Fruit fly (Drosophila melanogaster): ENCODE measurements around the gene Amt.

Gene Amt

DNA sequence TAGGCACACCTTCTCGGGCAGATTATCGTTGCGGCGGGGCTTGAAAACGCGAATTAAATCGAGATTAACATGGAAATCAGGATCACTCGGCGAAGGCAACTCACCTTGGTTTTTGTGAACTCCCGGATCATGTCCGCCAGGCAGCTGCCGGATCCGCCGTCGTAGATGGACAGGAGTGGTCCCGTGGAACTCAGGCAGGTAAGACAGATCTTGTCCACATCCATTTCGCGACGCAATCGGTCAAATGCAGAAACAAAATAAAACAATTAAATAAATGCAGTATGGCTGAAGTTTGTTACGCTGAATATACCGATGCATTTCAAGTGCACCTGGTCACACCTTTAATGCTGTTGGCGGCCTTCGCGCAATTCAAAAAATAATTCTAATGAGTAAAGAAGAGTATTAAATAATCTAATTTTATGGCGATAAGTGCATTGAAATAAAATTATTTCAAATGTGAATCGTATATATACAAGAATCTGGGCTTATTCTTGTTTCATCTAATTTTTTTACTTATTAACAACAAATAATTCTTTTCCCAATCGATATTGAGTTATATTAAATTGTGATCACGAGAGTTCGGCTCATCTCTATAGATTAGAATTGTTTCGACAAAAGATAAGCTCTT lies 35.5 kb downstream of the Amt start, which contains the start of the genes CG6654 and CG4210 (continued):
- TF ChIP-seq CG7963 (GFP tag; IDR thresholded peaks at IDR 0.05; ENCODE audit: partially characterized antibody) = no peak
- no peak for TF ChIP-seq TFAM (GFP tag; optimal IDR thresholded peaks at IDR 0.05)
- peak; percentile 57 for TF ChIP-seq Med (GFP tag)
- TF ChIP-seq Nf-YA (GFP tag; IDR thresholded peaks at IDR 0.05) = no peak
- no peak for TF ChIP-seq slp2 (GFP tag; optimal IDR thresholded peaks at IDR 0.05)
- peak; percentile 56 for TF ChIP-seq nmo (GFP tag; optimal IDR thresholded peaks at IDR 0.05)
- peak; percentile 10; the same call in 1 of the 2 replicates for TF ChIP-seq CG32532 (GFP tag; IDR thresholded peaks at IDR 0.05)
- TF ChIP-seq Ada2b (GFP tag; IDR thresholded peaks at IDR 0.05) = no peak
- peak; percentile 22 for TF ChIP-seq CG18262 (tag; optimal IDR thresholded peaks at IDR 0.05)
- TF ChIP-seq CG3065 (GFP tag; optimal IDR thresholded peaks at IDR 0.05) = no peak
- TF ChIP-seq ara (GFP tag; IDR thresholded peaks at IDR 0.05) = no peak
- TF ChIP-seq Hr39 (optimal IDR thresholded peaks at IDR 0.05) = no peak
- TF ChIP-seq CG8924 (tag; optimal IDR thresholded peaks at IDR 0.05) = peak; percentile 6
- no peak for TF ChIP-seq Rx (GFP tag; IDR thresholded peaks at IDR 0.05)
- no peak for TF ChIP-seq CG1832 (GFP tag; optimal IDR thresholded peaks at IDR 0.05)
- no peak for TF ChIP-seq CG7987 (GFP tag; optimal IDR thresholded peaks at IDR 0.05)
- peak; percentile 39 for TF ChIP-seq hbn (GFP tag; IDR thresholded peaks at IDR 0.05; ENCODE audit: partially characterized antibody)
- no peak for TF ChIP-seq eve (GFP tag; optimal IDR thresholded peaks at IDR 0.05)
- no peak for TF ChIP-seq CG15073 (GFP tag; optimal IDR thresholded peaks at IDR 0.05)
- TF ChIP-seq CG14441 (GFP tag; IDR thresholded peaks at IDR 0.05) = no peak
- no peak for TF ChIP-seq dimm (GFP tag; IDR thresholded peaks at IDR 0.05)
- TF ChIP-seq sisA (GFP tag; IDR thresholded peaks at IDR 0.05) = no peak
- TF ChIP-seq CG12219 (GFP tag; optimal IDR thresholded peaks at IDR 0.05) = no peak
- TF ChIP-seq Bgb (GFP tag; IDR thresholded peaks at IDR 0.05; ENCODE audit: partially characterized antibody) = peak; percentile 59
- no peak for TF ChIP-seq CG30431 (GFP tag; optimal IDR thresholded peaks at IDR 0.05)
- TF ChIP-seq CG9797 (GFP tag; optimal IDR thresholded peaks at IDR 0.05) = peak; percentile 84
- no peak for TF ChIP-seq chn (GFP tag; optimal IDR thresholded peaks at IDR 0.05)
- TF ChIP-seq pnt (GFP tag; optimal IDR thresholded peaks at IDR 0.05) = no peak
- TF ChIP-seq CG17359 (tag; optimal IDR thresholded peaks at IDR 0.05) = no peak
- no peak for TF ChIP-seq Rfx (GFP tag; IDR thresholded peaks at IDR 0.05)
- TF ChIP-seq psq (GFP tag; optimal IDR thresholded peaks at IDR 0.05) = no peak
- TF ChIP-seq Dref (GFP tag; IDR thresholded peaks at IDR 0.05) = no peak
- no peak for TF ChIP-seq CG12299 (tag; optimal IDR thresholded peaks at IDR 0.05)
- no peak for TF ChIP-seq lbe (GFP tag; optimal IDR thresholded peaks at IDR 0.05)
- no peak for TF ChIP-seq rib (GFP tag; IDR thresholded peaks at IDR 0.05)
- TF ChIP-seq ATbp (GFP tag; optimal IDR thresholded peaks at IDR 0.05) = no peak
- no peak for TF ChIP-seq nom (GFP tag; optimal IDR thresholded peaks at IDR 0.05)
- no peak for TF ChIP-seq en (GFP tag; optimal IDR thresholded peaks at IDR 0.05)
- peak; percentile 38 for TF ChIP-seq ftz-f1 (GFP tag; optimal IDR thresholded peaks at IDR 0.05)
- TF ChIP-seq CG11723 (GFP tag; optimal IDR thresholded peaks at IDR 0.05) = no peak
- peak; percentile 26 for TF ChIP-seq CG12659 (GFP tag; optimal IDR thresholded peaks at IDR 0.05)
- peak; percentile 3 for TF ChIP-seq Myb (GFP tag; optimal IDR thresholded peaks at IDR 0.05)
- no peak for TF ChIP-seq nerfin-1 (tag; optimal IDR thresholded peaks at IDR 0.05)
- TF ChIP-seq prd (optimal IDR thresholded peaks at IDR 0.05) = no peak
- TF ChIP-seq prd (GFP tag; IDR thresholded peaks at IDR 0.05) = no peak
- TF ChIP-seq CkIIα-i1 (GFP tag; IDR thresholded peaks at IDR 0.05) = no peak
- no peak for TF ChIP-seq CG18764 (GFP tag; optimal IDR thresholded peaks at IDR 0.05)
- no peak for TF ChIP-seq ro (GFP tag; IDR thresholded peaks at IDR 0.05)
- TF ChIP-seq aop (GFP tag; IDR thresholded peaks at IDR 0.05) = no peak
- TF ChIP-seq D19B (GFP tag; optimal IDR thresholded peaks at IDR 0.05) = no peak
- no peak for TF ChIP-seq CTCF (GFP tag; optimal IDR thresholded peaks at IDR 0.05)
- peak; percentile 36 for TF ChIP-seq grau (tag; optimal IDR thresholded peaks at IDR 0.05)
- no peak for TF ChIP-seq twi (tag; optimal IDR thresholded peaks at IDR 0.05)

All from whole organism, embryonic.